Worm (Caenorhabditis elegans) whole organism, midembryonic: ENCODE results near the gene F26F2.8.

ENCODE experiments used
- klf-2 ChIP-seq: fragments of 200-800 bp; sonication (Bioruptor generic); conservative IDR thresholded peaks from 2 replicates; pipeline ENCODE4 v1.3.6; 2022; ENCODE audit warnings: missing genetic modification reagents, missing genetic modification characterization, missing compliant biosample characterization
- ref-1 ChIP-seq: fragments of 200-800 bp; sonication (Bioruptor generic); conservative IDR thresholded peaks from 2 replicates; pipeline ENCODE4 v1.3.6; 2022; ENCODE audit warnings: missing genetic modification reagents, missing genetic modification characterization, missing compliant biosample characterization

ce11 chrV:20555120-20555519 lies 24.2 kb upstream of the F26F2.8 start, which contains the start of gene Y38H6C.21:
- TF ChIP-seq ref-1 (GFP tag; lab: Robert Waterston, UW) (no peak), klf-2 (GFP tag; lab: Robert Waterston, UW) (no peak)
